Worm (Caenorhabditis elegans) whole organism, L2 larva: Measurements from ENCODE around the gene T16G1.2.
A peak's percentile ranks its signal among the peaks of the same experiment; 100 is the strongest.

Experiments used
- C34F6.9 ChIP-seq: fragments of 150-350 bp; optimal IDR thresholded peaks from 2 replicates; lab custom pipeline; 2014; ENCODE audit warnings: missing biosample characterization, missing genetic modification characterization
- F13H6.1 ChIP-seq: sonication (generic microtip); optimal IDR thresholded peaks from 2 replicates; lab custom pipeline; 2016; ENCODE audit warnings: missing genetic modification characterization, missing compliant biosample characterization
- R02D3.7 ChIP-seq: fragments of 150-350 bp; optimal IDR thresholded peaks from 2 replicates; lab custom pipeline; 2014; ENCODE audit warnings: missing biosample characterization, missing genetic modification characterization
- Y55F3AM.14 ChIP-seq: fragments of 200-800 bp; sonication (Bioruptor generic); optimal IDR thresholded peaks from 2 replicates; lab custom pipeline; 2018; ENCODE audit warnings: mild to moderate bottlenecking, missing genetic modification characterization, missing compliant biosample characterization
- ZK546.5 ChIP-seq: sonication (generic microtip); optimal IDR thresholded peaks from 2 replicates; lab custom pipeline; 2017; ENCODE audit warnings: missing biosample characterization, missing genetic modification characterization
- alr-1 ChIP-seq: fragments of 150-350 bp; optimal IDR thresholded peaks from 2 replicates; lab custom pipeline; 2014; ENCODE audit warnings: missing biosample characterization, missing genetic modification characterization
- aly-2 ChIP-seq: fragments of 150-350 bp; optimal IDR thresholded peaks from 2 replicates; lab custom pipeline; 2014; ENCODE audit warnings: missing biosample characterization, missing genetic modification characterization
- ama-1 ChIP-seq: fragments of 150-350 bp; optimal IDR thresholded peaks from 2 replicates; lab custom pipeline; 2018; ENCODE audit warnings: inconsistent platforms
- blmp-1 ChIP-seq: sonication (generic microtip); optimal IDR thresholded peaks from 2 replicates; lab custom pipeline; 2017; ENCODE audit warnings: missing genetic modification characterization, mild to moderate bottlenecking, missing compliant biosample characterization, antibody characterized with exemption, moderate library complexity; ENCODE audit not compliant: insufficient read depth
- ceh-16 ChIP-seq: fragments of 150-350 bp; optimal IDR thresholded peaks from 2 replicates; lab custom pipeline; 2014; ENCODE audit warnings: missing biosample characterization, missing genetic modification characterization
- ceh-82 ChIP-seq: fragments of 150-350 bp; optimal IDR thresholded peaks from 2 replicates; lab custom pipeline; 2014; ENCODE audit warnings: missing biosample characterization, missing genetic modification characterization
- crh-2 ChIP-seq: sonication (generic microtip); optimal IDR thresholded peaks from 2 replicates; lab custom pipeline; 2017; ENCODE audit warnings: missing biosample characterization, missing genetic modification characterization
- dmd-4 ChIP-seq: sonication (generic microtip); optimal IDR thresholded peaks from 2 replicates; lab custom pipeline; 2017; ENCODE audit warnings: missing biosample characterization, missing genetic modification characterization
- egl-27 ChIP-seq: sonication (generic microtip); optimal IDR thresholded peaks from 3 replicates; lab custom pipeline; 2017; ENCODE audit warnings: missing biosample characterization, missing genetic modification reagents, missing genetic modification characterization
- elt-1 ChIP-seq: fragments of 150-350 bp; optimal IDR thresholded peaks from 2 replicates; lab custom pipeline; 2014; ENCODE audit warnings: missing biosample characterization, missing genetic modification characterization
- elt-3 ChIP-seq: sonication (generic microtip); optimal IDR thresholded peaks from 2 replicates; lab custom pipeline; 2017; ENCODE audit warnings: missing biosample characterization, missing genetic modification characterization
- fos-1 ChIP-seq: fragments of 150-350 bp; optimal IDR thresholded peaks from 2 replicates; lab custom pipeline; 2014; ENCODE audit warnings: missing biosample characterization, missing genetic modification characterization
- gmeb-1 ChIP-seq: fragments of 150-350 bp; optimal IDR thresholded peaks from 2 replicates; lab custom pipeline; 2014; ENCODE audit warnings: missing biosample characterization, missing genetic modification characterization
- lin-11 ChIP-seq: fragments of 150-350 bp; sonication (generic microtip); optimal IDR thresholded peaks from 2 replicates; lab custom pipeline; 2014; ENCODE audit warnings: missing biosample characterization, missing genetic modification characterization, inconsistent platforms, mixed read lengths
- lin-13 ChIP-seq: fragments of 150-350 bp; optimal IDR thresholded peaks from 2 replicates; lab custom pipeline; 2014; ENCODE audit warnings: missing biosample characterization, missing genetic modification reagents, missing genetic modification characterization
- lin-39 ChIP-seq: fragments of 150-350 bp; optimal IDR thresholded peaks from 2 replicates; lab custom pipeline; 2014; ENCODE audit warnings: missing biosample characterization, missing genetic modification reagents, missing genetic modification characterization
- lsy-2 ChIP-seq, 2 experiments: fragments of 150-350 bp in 1 of 2; sonication (generic microtip) in 1 of 2; optimal IDR thresholded peaks; 2 replicates each; lab custom pipeline; 2014 to 2017; ENCODE audit warnings: missing biosample characterization in 2 of 2, missing genetic modification characterization in 2 of 2
- mab-5 ChIP-seq: fragments of 150-350 bp; optimal IDR thresholded peaks from 2 replicates; lab custom pipeline; 2014; ENCODE audit warnings: missing biosample characterization, missing genetic modification characterization
- mbf-1 ChIP-seq: sonication (generic microtip); optimal IDR thresholded peaks from 2 replicates; lab custom pipeline; 2017; ENCODE audit warnings: missing biosample characterization, missing genetic modification characterization
- mdl-1 ChIP-seq, 2 experiments: fragments of 150-350 bp in 1 of 2; sonication (generic microtip) in 1 of 2; optimal IDR thresholded peaks; 2 replicates each; lab custom pipeline; 2017; ENCODE audit warnings: missing biosample characterization in 2 of 2, missing genetic modification characterization in 2 of 2
- nhr-10 ChIP-seq: sonication (generic microtip); optimal IDR thresholded peaks from 2 replicates; lab custom pipeline; 2017; ENCODE audit warnings: missing biosample characterization, missing genetic modification characterization
- nhr-11 ChIP-seq: fragments of 150-350 bp; optimal IDR thresholded peaks from 2 replicates; lab custom pipeline; 2014; ENCODE audit warnings: missing biosample characterization, missing genetic modification characterization
- nhr-12 ChIP-seq: fragments of 150-350 bp; optimal IDR thresholded peaks from 2 replicates; lab custom pipeline; 2014; ENCODE audit warnings: missing biosample characterization, missing genetic modification characterization
- nhr-129 ChIP-seq: fragments of 150-350 bp; optimal IDR thresholded peaks from 2 replicates; lab custom pipeline; 2014; ENCODE audit warnings: missing biosample characterization, missing genetic modification characterization
- nhr-21 ChIP-seq: fragments of 150-350 bp; optimal IDR thresholded peaks from 2 replicates; lab custom pipeline; 2014; ENCODE audit warnings: missing biosample characterization, missing genetic modification characterization
- nhr-23 ChIP-seq: fragments of 150-350 bp; optimal IDR thresholded peaks from 2 replicates; lab custom pipeline; 2014; ENCODE audit warnings: missing biosample characterization, missing genetic modification reagents, missing genetic modification characterization
- nhr-237 ChIP-seq: fragments of 150-350 bp; optimal IDR thresholded peaks from 2 replicates; lab custom pipeline; 2014; ENCODE audit warnings: missing biosample characterization, missing genetic modification characterization
- nhr-25 ChIP-seq: fragments of 150-350 bp; sonication (generic microtip); optimal IDR thresholded peaks from 3 replicates; lab custom pipeline; 2014; ENCODE audit warnings: missing biosample characterization, missing genetic modification characterization
- nhr-6 ChIP-seq: fragments of 150-350 bp; optimal IDR thresholded peaks from 2 replicates; lab custom pipeline; 2014; ENCODE audit warnings: missing biosample characterization, missing genetic modification characterization
- nhr-77 ChIP-seq: fragments of 150-350 bp; optimal IDR thresholded peaks from 2 replicates; lab custom pipeline; 2014; ENCODE audit warnings: missing biosample characterization, missing genetic modification characterization
- peb-1 ChIP-seq: fragments of 150-350 bp; optimal IDR thresholded peaks from 2 replicates; lab custom pipeline; 2014; ENCODE audit warnings: missing biosample characterization, missing genetic modification characterization
- sem-4 ChIP-seq: fragments of 150-350 bp; optimal IDR thresholded peaks from 2 replicates; lab custom pipeline; 2014; ENCODE audit warnings: missing biosample characterization, missing genetic modification reagents, missing genetic modification characterization
- skn-1 ChIP-seq: sonication (generic microtip); optimal IDR thresholded peaks from 2 replicates; lab custom pipeline; 2017; ENCODE audit warnings: missing biosample characterization, missing genetic modification characterization
- sma-3 ChIP-seq: sonication (generic microtip); optimal IDR thresholded peaks from 2 replicates; lab custom pipeline; 2016; ENCODE audit warnings: missing genetic modification reagents, missing genetic modification characterization, missing compliant biosample characterization
- sma-9 ChIP-seq, 2 experiments: fragments of 150-350 bp in 1 of 2; sonication (generic microtip) in 1 of 2; optimal IDR thresholded peaks; 2 replicates each; lab custom pipeline; 2014 to 2016; ENCODE audit warnings: missing genetic modification characterization in 2 of 2, mild to moderate bottlenecking in 1 of 2, missing biosample characterization in 1 of 2, missing compliant biosample characterization in 1 of 2, missing genetic modification reagents in 1 of 2, moderate library complexity in 1 of 2
- snpc-4 ChIP-seq: fragments of 150-350 bp; optimal IDR thresholded peaks from 2 replicates; lab custom pipeline; 2014; ENCODE audit warnings: missing biosample characterization, missing genetic modification characterization
- unc-39 ChIP-seq: fragments of 150-350 bp; optimal IDR thresholded peaks from 2 replicates; lab custom pipeline; 2014; ENCODE audit warnings: missing biosample characterization, missing genetic modification characterization
- unc-55 ChIP-seq: fragments of 150-350 bp; sonication (generic microtip); optimal IDR thresholded peaks from 3 replicates; lab custom pipeline; 2014; ENCODE audit warnings: missing biosample characterization, missing genetic modification reagents, missing genetic modification characterization
- unc-62 ChIP-seq: fragments of 150-350 bp; optimal IDR thresholded peaks from 2 replicates; lab custom pipeline; 2014; ENCODE audit warnings: missing biosample characterization, missing genetic modification reagents, missing genetic modification characterization
- zag-1 ChIP-seq: fragments of 150-350 bp; optimal IDR thresholded peaks from 2 replicates; lab custom pipeline; 2014; ENCODE audit warnings: missing biosample characterization, missing genetic modification characterization
- ztf-1 ChIP-seq: fragments of 200-800 bp; sonication (Bioruptor generic); conservative IDR thresholded peaks from 2 replicates; pipeline ENCODE4 v1.3.6; 2022; ENCODE audit warnings: missing genetic modification characterization, missing compliant biosample characterization
- ztf-11 ChIP-seq: sonication (generic microtip); optimal IDR thresholded peaks from 2 replicates; lab custom pipeline; 2017; ENCODE audit warnings: missing biosample characterization, missing genetic modification characterization
- ztf-4 ChIP-seq: fragments of 150-350 bp; optimal IDR thresholded peaks from 2 replicates; lab custom pipeline; 2014; ENCODE audit warnings: missing biosample characterization, missing genetic modification characterization

Gene T16G1.2

ce11 chrV:12970575-12971160 lies 41.4 kb downstream of the T16G1.2 start, which contains the start of gene pnn-1:
TSS of gene pnn-1 (plus strand) at chrV:12971110.
- TF ChIP-seq unc-39 (tag; lab: Kevin White, UChicago): no peak
- TF ChIP-seq mab-5: no peak
- TF ChIP-seq alr-1 (tag; lab: Kevin White, UChicago): no peak
- peak; percentile 1 for TF ChIP-seq sma-9 (GFP tag; optimal IDR thresholded peaks at IDR 0.05; lab: Kevin White, UChicago)
- no peak for TF ChIP-seq sma-9 (tag; optimal IDR thresholded peaks at IDR 0.05; lab: Kevin White, UChicago)
- no peak for TF ChIP-seq nhr-6 (tag; lab: Kevin White, UChicago)
- no peak for TF ChIP-seq nhr-23
- no peak for TF ChIP-seq R02D3.7 (tag; lab: Kevin White, UChicago)
- no peak for TF ChIP-seq ztf-1 (GFP tag; lab: Robert Waterston, UW)
- TF ChIP-seq lin-11 (tag; lab: Kevin White, UChicago): no peak
- no peak for TF ChIP-seq ama-1 (lab: Kevin White, UChicago)
- TF ChIP-seq mbf-1 (tag; lab: Kevin White, UChicago): no peak
- TF ChIP-seq nhr-12 (tag; lab: Kevin White, UChicago): no peak
- no peak for TF ChIP-seq skn-1 (tag; lab: Kevin White, UChicago)
- TF ChIP-seq blmp-1: no peak
- TF ChIP-seq peb-1 (tag; lab: Kevin White, UChicago): no peak
- TF ChIP-seq lin-13 (GFP tag; lab: Kevin White, UChicago): peak; percentile 58
- no peak for TF ChIP-seq elt-3 (tag; lab: Kevin White, UChicago)
- no peak for TF ChIP-seq nhr-237
- no peak for TF ChIP-seq unc-62 (GFP tag; lab: Kevin White, UChicago)
- TF ChIP-seq aly-2 (tag; lab: Kevin White, UChicago): no peak
- TF ChIP-seq nhr-11 (tag; lab: Kevin White, UChicago): no peak
- no peak for TF ChIP-seq nhr-21
- TF ChIP-seq C34F6.9 (tag; lab: Kevin White, UChicago): peak; percentile 45
- no peak for TF ChIP-seq egl-27 (tag; lab: Kevin White, UChicago)
- TF ChIP-seq nhr-129 (tag; lab: Kevin White, UChicago): peak; percentile 28
- TF ChIP-seq F13H6.1 (tag; lab: Kevin White, UChicago): no peak
- TF ChIP-seq lsy-2 (tag; optimal IDR thresholded peaks at IDR 0.05; lab: Kevin White, UChicago): peak; percentile 28 to 84
- TF ChIP-seq ztf-4 (tag; lab: Kevin White, UChicago): no peak
- no peak for TF ChIP-seq ceh-16 (tag; lab: Kevin White, UChicago)
- peak; percentile 55 for TF ChIP-seq unc-55 (GFP tag; lab: Kevin White, UChicago)
- no peak for TF ChIP-seq sma-3 (GFP tag; lab: Kevin White, UChicago)
- TF ChIP-seq snpc-4 (tag; lab: Kevin White, UChicago): no peak
- TF ChIP-seq ceh-82 (tag; lab: Kevin White, UChicago): no peak
- no peak for TF ChIP-seq mdl-1 (tag; optimal IDR thresholded peaks at IDR 0.05; lab: Kevin White, UChicago)
- no peak for TF ChIP-seq ZK546.5
- peak; percentile 26 for TF ChIP-seq sem-4 (tag; lab: Kevin White, UChicago)
- no peak for TF ChIP-seq Y55F3AM.14 (GFP tag; lab: Kevin White, UChicago)
- peak; percentile 4 for TF ChIP-seq crh-2 (tag; lab: Kevin White, UChicago)
- no peak for TF ChIP-seq nhr-77 (tag; lab: Kevin White, UChicago)
- no peak for TF ChIP-seq gmeb-1 (tag; lab: Kevin White, UChicago)
- TF ChIP-seq zag-1 (tag; lab: Kevin White, UChicago): no peak
- TF ChIP-seq dmd-4 (tag; lab: Kevin White, UChicago): no peak
- peak; percentile 61 for TF ChIP-seq nhr-25 (tag; lab: Kevin White, UChicago)
- TF ChIP-seq nhr-10 (tag; lab: Kevin White, UChicago): no peak
- no peak for TF ChIP-seq fos-1 (tag; lab: Kevin White, UChicago)
- no peak for TF ChIP-seq lin-39 (tag; lab: Kevin White, UChicago)
- TF ChIP-seq elt-1: no peak
- no peak for TF ChIP-seq ztf-11 (tag; lab: Kevin White, UChicago)
